Fruit fly (Drosophila melanogaster) whole organism, prepupa: Measurements from ENCODE around the gene CG5815.

Experiments
- CG11294 ChIP-seq: fragments of 200-800 bp; sonication (Bioruptor generic); IDR thresholded peaks from 2 replicates; pipeline ENCODE4 v1.3.6; 2022; ENCODE audit warnings: missing biosample characterization, missing genetic modification characterization
- CG16779 ChIP-seq: fragments of 200-800 bp; sonication (Bioruptor generic); optimal IDR thresholded peaks from 3 replicates; lab custom pipeline; 2017; ENCODE audit warnings: missing biosample characterization, mild to moderate bottlenecking, missing genetic modification characterization
- CG7368 ChIP-seq: fragments of 200-800 bp; sonication (Bioruptor generic); optimal IDR thresholded peaks from 3 replicates; lab custom pipeline; 2016; ENCODE audit warnings: missing biosample characterization, missing genetic modification characterization
- CG9139 ChIP-seq: fragments of 200-800 bp; sonication (Bioruptor generic); optimal IDR thresholded peaks from 3 replicates; lab custom pipeline; 2017; ENCODE audit warnings: missing biosample characterization, mild to moderate bottlenecking, missing genetic modification characterization
- Hr4 ChIP-seq: fragments of 200-800 bp; sonication (Bioruptor generic); optimal IDR thresholded peaks from 3 replicates; lab custom pipeline; 2016; ENCODE audit warnings: missing biosample characterization, missing genetic modification characterization
- achi ChIP-seq: fragments of 200-800 bp; sonication (Bioruptor generic); optimal IDR thresholded peaks from 3 replicates; lab custom pipeline; 2016; ENCODE audit warnings: missing biosample characterization, missing genetic modification characterization
- esn ChIP-seq: fragments of 200-800 bp; sonication (Bioruptor generic); optimal IDR thresholded peaks from 2 replicates; lab custom pipeline; 2016; ENCODE audit warnings: missing biosample characterization, mild to moderate bottlenecking, missing genetic modification characterization, moderate library complexity

dm6 chr3R:27154001-27154400 is 41.6 kb downstream of the CG5815 start:
- no peak for TF ChIP-seq Hr4 (GFP tag; lab: Kevin White, UChicago)
- no peak for TF ChIP-seq CG9139 (GFP tag; lab: Kevin White, UChicago)
- TF ChIP-seq CG7368 (GFP tag; lab: Kevin White, UChicago): no peak
- no peak for TF ChIP-seq achi (GFP tag; lab: Kevin White, UChicago)
- no peak for TF ChIP-seq esn (GFP tag; lab: Kevin White, UChicago)
- no peak for TF ChIP-seq CG16779
- no peak for TF ChIP-seq CG11294 (GFP tag; lab: Robert Waterston, UW)
